Worm (Caenorhabditis elegans): ENCODE measurements around the gene tnc-2.

- TF ChIP-seq dve-1 (tag; optimal IDR thresholded peaks at IDR 0.05) (no peak), ceh-30 (tag; optimal IDR thresholded peaks at IDR 0.05) (no peak), sox-4 (tag; optimal IDR thresholded peaks at IDR 0.05) (no peak), unc-86 (tag; optimal IDR thresholded peaks at IDR 0.05) (no peak)
Observed at ce11 chrII:10505949-10506348, 39.3 kb downstream of the tnc-2 start.

Measured in whole organism, late embryonic.